Fruit fly (Drosophila melanogaster) ovary, adult (tissue): Measurements from ENCODE around the gene witty.
A peak's percentile ranks its signal among the peaks of the same experiment; 100 is the strongest.

Experiments used
- CG17801 ChIP-seq: fragments of 200-800 bp; optimal IDR thresholded peaks from 2 replicates; lab custom pipeline; 2019; ENCODE audit warnings: missing biosample characterization, mild to moderate bottlenecking, missing genetic modification characterization, moderate library complexity; ENCODE audit not compliant: partially characterized antibody

Gene witty

DNA sequence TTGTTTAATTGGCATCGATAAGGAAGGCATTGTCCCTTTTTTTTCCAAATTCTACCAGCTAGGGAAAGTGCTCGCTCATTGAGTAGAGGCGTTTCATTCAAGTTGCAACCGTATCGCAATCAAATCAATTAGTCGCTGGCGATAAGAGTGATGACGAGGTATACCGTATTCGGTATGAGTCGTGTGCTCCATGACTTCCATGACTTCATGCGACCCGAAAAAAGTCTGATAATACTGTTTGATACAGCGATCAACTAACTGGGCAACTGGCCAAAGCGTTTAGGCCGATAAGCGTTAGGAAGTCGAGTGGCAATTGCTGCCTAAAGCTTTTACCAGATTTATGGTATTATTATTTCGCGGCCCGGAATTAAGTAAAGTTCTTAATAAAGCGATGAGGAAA, 6.4 kb downstream of the witty start:
- TF ChIP-seq CG17801 (GFP tag; lab: Kevin White, UChicago) = no peak

DNA sequence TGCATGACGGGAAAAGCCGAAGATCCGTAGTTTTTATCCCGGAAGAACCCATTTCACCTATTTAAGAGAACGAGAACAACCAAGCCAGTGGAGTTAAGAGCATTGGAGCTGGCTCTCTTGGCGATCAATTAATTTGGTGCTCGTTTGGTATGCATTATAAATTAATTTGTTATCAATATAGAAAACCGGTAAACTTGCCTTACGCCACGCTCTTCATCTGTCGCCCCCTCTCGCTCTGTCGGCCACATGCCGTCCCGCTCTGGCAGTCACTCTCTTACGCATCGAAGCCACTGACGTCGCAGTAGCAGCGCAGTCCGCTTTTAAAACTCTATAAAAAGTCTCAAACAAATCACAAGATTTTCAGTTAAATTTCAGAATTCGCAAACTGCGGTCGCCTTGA, 8.2 kb downstream of the witty start, which contains the start of gene CG7778:
CG7778 (plus strand) TSS at position 361 of the 400 bp plus-strand sequence.
- no peak for TF ChIP-seq CG17801 (GFP tag; lab: Kevin White, UChicago)

DNA sequence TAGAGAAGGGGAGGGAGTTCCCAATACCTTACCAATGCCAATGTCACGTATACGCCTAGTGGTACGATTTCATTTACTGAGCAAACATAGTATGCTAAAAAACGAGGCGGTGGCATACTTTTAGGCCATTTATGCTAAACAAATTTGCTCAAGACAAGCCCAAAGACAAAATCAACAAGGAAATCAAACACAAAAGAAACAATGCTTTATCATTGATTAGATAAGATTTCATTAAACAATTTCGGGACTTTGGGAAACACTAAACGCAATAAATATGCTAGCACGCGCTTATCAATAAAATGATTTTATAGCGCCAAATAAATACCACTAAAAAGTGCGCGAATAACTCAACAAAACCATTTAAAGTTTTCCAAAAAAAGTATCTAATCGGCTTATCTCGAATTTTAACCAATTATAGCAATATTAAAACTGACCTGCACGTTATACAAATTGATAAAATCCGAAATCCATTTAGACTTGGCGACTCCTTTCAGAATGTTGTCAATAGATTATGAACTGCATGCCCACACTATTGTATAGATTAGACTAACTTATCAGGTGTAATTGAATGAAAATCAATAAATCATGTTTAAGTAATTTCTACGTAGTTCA, 12.6 kb downstream of the witty start:
- no peak for TF ChIP-seq CG17801 (GFP tag; lab: Kevin White, UChicago)

DNA sequence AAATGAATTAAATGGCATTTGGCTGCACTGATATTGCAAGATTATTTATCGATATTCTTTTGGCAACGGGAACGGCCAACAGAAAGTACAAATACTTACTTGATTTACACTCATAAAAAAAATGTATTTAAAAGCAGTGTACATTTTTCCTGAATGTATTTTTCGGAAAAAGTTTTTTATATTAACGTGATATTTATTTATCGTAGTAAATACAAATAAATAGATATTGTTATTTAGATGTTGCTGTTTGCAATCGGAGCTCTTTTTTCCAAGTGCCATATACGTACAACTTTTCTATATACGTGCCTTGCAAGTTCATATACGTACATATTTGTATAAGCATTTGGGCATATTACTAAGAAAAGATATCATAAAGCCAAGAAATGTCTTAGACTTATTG, 13.2 kb downstream of the witty start:
- no peak for TF ChIP-seq CG17801 (GFP tag; lab: Kevin White, UChicago)

DNA sequence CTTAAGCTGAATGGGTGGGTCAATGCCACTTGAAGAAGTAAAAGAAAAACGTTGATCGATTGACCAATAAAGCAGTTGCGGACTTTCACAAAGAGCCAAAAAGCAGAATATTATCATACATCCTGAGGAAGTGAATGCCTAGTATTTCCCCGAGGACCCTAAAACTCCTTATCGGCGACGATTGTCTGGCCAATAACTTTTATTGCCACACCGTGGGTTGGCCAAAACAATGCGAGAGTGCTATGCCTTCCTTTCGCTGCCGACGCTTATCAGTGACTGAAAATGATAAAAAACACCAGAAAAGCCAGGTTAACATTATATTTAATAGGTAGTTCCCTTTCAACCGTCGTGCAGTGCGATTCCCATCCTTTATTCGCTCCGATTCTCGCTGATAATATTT, 13.8 kb downstream of the witty start, which contains the start of gene Mur29B:
Mur29B (plus strand) TSS at position 324 of the 400 bp plus-strand sequence.
- no peak for TF ChIP-seq CG17801 (GFP tag; lab: Kevin White, UChicago)

DNA sequence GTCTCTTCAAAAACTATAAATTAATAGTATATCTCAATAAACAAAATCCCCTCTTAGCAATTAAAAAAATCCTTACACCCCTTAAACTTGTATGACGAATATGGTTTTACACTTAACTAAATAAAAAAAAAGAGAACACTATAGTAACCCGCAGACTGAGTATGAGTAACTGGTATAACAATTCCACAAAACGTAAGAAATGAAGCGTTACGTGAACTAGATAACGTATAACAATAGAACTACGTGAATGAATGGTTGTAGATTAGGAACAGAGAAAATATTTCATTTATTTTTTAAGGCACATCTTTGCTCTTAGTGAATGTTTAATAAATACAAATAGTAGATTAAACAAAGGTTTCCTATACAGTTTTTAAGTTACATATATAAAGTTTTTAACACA, 17.3 kb downstream of the witty start:
- no peak for TF ChIP-seq CG17801 (GFP tag; lab: Kevin White, UChicago)

DNA sequence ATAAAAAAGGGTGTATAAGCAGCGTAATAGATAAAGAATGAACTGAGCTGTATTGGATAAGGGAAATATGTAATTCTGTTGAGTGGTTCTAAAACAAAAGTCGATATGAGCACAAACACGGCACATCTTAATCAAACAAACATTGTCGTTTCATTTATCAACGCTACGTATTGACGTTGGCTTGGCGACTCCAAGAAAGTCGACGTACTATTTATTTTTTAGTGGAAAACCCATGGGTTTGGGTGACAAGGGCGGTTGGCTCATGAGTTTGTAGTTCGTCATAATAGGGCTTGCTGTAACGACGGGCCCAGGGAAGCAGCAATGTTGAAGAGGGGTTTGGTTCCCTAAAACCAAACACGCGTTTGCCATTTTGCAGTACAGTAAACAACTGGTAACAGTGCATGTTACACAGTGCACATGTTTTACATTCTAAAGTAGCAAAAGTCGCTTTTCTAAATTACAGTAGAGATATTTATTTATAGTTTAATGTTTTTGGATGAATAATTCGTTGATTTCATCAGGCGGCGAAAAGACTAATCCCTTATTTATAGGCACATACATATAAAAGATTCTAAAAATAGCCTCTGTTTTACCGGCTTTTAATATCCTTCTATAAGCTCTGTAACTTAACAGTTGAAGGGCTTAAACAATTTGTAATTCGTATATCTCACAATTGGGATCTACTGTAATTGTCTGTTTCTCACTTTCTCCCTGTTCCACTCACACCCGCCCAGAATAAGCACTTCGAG, 23.3 kb downstream of the witty start:
- peak; percentile 89 for TF ChIP-seq CG17801 (GFP tag; lab: Kevin White, UChicago)

DNA sequence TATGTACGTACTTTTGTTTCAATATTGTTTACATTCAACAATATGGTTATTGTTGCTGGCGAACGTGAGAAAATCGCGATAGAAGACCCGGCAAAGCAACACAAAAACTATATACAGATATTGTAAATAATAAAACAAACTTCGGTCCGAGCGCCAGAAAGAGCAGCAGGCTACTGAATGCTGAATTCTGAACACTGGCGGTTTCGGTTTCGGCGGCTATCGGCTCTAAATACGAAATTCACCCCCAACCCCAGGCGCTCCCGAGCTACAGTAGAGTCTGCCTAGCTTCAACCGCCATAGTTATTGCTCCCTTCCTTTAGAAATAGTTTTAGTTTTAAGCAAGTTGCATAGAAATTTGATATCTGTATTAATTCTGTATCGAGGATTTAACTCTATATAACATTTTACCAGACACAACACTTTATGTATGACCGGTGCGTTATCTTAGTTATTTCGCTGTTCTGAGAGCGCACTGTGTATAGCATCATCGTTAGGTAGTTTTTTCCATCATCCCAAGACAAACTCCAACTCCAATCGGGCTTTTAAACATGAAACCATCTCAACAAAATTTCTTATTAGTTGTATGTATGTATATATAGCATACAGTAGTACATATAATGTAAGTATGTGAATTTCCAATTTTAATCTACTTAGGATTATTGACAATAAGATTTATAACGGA, 24.3 kb downstream of the witty start, which contains the start of gene CG7627:
CG7627 (minus strand) TSS at position 197 of the 682 bp plus-strand sequence.
- TF ChIP-seq CG17801 (GFP tag; lab: Kevin White, UChicago) = peak; percentile 63

DNA sequence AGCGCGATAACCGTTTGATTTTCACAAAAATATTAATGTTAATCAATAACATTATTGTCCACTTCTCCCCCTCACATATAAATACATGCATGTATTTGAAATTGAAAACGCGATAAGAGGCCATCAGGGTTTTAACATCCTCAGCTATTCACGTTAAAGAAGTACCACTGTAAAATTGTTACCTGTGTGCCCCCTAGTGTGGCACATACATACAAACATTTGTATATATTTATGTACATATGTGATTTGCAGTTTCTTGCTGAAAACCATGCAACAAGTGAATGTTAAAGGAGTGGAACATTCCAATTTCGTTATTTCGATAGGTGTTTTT, 24.8 kb downstream of the witty start:
- no peak for TF ChIP-seq CG17801 (GFP tag; lab: Kevin White, UChicago)

DNA sequence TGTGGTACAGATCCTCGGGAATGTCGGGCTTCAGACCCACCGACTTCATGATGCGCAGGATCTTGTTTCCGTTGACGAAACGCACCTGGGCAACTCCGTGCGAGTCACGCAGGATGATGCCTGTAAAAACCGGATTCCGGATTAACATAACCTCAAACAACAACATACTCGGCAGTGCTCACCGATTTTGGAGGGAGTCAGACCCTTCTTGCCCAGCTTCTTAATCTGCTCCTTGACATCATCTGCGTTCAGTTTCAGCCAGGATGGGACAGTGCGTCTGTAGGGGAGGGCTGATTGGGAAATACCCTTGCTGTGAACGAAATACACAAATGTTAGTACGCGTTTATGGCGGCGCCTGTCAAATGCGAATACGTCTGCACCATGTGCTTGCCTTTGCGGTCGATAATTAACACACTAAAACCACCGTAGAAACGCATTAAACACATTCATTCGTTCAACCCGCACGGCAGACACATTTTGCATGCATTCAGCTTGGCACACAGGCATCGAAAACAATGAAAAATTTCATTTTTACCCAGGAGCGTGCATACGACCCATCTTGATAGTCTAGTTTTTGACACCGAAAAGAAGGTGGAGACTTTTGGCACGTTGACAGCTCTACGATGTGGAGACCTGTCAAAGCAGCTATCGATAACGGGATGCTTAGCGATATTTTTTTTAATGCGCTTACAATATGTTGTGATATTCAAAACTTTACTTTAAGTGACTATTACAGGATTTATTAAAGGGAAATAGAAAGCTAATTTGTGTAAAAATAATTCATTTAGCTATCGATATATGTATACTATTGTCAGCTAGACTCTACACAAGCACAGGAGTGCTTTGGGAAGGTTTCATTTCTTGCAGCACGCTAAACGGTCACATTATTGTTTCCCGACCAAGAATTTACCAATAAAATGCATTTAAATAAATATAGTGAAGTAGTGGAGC, 26.2 kb downstream of the witty start, which contains the start of the genes RpS13 and CSN8:
RpS13 (minus strand) TSS at position 657 of the 951 bp plus-strand sequence.
CSN8 (plus strand) TSS at position 850 of the 951 bp plus-strand sequence.
- TF ChIP-seq CG17801 (GFP tag; lab: Kevin White, UChicago) = peak; percentile 53

DNA sequence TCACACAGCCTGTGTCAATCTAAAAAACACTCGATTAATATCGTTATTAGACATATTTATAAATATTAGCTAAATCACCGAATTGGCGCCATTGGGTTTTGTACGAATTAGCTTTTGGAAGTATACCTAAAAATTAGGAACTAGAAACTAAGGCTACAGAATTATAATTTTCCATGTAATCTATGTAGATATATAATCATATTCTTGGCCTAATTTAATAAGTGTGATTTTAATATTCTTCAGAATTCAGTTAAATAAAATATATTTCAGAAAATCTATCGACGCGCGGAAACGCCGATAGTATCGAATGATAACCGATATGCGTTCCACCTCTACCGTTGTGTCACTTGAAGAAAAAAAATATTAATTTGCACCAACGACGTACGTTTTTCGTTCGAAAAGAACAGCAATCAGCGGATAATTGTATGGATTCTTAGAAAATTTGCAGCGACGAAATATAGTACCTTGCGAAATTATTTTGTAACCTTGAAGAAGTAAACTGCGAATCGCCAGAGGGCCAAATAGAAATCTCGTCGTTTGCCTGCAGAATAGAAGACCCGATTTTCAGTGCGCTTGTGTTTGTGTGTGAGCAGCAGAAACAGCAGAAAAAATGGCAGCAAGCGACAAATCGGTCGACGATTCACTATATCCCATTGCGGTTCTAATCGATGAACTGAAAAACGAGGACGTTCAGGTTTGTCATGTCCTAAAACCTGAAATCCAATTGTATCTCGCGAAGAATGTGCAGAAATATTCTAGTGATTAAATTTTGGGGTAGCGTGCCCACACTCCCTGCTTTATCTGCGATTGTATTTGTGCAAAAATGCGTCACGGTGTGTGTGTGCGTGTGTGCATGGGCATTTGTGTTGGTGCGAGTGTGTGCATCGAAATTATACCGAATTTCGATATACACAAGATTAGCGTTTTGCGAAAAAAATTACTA, 27.9 kb downstream of the witty start, which contains the start of gene Pp2A-29B:
Pp2A-29B (plus strand) TSS at position 338 of the 943 bp plus-strand sequence.
- peak; percentile 32 for TF ChIP-seq CG17801 (GFP tag; lab: Kevin White, UChicago)

DNA sequence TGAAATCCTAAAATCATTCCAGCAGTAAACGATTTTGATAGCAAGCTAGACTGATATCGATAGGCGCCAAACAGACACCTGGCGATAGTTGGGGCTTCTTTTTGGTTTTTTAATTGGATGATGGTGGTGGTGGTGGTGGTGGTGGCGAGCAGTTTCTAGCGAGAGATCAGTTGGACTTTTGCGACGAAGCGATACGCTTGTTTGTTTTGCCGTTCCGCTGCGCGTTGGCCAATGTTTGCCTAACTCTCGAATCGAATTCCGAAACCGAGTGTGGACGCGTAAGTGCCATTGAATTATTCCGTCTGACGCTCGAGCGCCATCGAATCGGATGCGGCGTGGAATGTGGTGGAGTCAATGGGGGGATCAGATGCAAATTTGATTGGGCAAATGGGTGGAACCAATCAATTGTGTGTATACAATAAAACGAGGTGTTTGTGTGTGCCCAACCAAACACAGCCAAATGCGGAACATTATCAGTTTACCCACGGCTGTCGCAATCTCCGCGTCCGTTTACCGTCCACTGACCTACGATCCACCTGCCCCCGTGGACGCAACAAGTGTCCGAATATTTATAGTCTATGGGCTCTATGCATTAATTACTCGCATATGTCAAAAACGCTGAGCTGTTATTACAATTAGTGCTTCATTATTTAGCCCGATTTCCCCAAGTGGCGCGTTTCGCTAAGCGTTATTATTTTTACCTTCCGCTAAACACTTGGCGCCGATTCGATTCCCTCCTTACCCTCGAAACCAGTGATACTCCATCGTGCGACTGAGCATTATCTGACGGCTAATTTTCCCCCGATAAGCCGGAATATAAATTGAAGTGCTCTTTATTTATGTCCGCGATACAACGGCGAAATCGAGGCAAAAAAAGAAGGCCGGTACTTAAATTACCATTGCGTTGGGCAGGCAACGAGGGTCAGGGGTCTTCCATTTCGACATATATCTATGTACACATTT, 32.6 kb downstream of the witty start, which contains the start of gene CG17292:
CG17292 (plus strand) TSS at position 91 of the 963 bp plus-strand sequence.
- peak; percentile 80 for TF ChIP-seq CG17801 (GFP tag; lab: Kevin White, UChicago)
